Fruit fly (Drosophila melanogaster) whole organism, prepupa: ENCODE measurements around the gene Jwa.

Experiments used
- CG34406 ChIP-seq: fragments of 200-800 bp; sonication (Bioruptor generic); optimal IDR thresholded peaks from 3 replicates; lab custom pipeline; 2016; ENCODE audit warnings: missing biosample characterization, missing genetic modification characterization
- CG8119 ChIP-seq: fragments of 200-800 bp; sonication (Bioruptor generic); IDR thresholded peaks from 3 replicates; pipeline ENCODE4 v1.3.6; 2022; ENCODE audit warnings: missing biosample characterization, missing genetic modification characterization

DNA sequence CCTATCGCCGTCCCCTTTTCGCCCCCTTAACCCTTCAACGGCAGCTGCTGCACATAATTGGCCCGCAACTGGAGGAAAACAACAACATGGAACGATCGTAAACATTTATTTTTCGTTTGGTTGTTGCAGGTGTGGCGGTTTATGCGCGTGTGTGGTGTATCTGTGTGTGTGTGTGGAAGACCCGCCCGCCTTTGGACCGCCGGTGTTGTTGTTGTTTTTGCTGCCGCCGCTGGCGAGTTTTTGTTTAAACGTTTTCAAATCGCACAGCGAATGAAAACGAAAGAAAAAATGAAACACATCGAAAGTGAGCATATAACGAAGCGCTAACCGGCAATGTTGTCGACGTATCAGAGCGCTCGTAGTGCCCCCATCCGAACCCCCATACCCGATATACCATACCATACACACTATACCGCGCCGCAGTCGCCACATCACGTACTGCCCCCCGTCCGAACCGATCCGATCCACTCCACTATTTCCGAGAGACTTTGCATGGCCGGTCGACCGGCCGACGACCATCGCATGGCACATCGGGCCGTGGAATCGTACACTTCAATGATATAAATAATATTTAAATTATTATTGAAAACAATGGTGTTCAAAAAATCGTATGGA lies 30.2 kb upstream of the Jwa start:
- TF ChIP-seq CG8119 (GFP tag; lab: Robert Waterston, UW) (no peak), CG34406 (GFP tag; lab: Kevin White, UChicago) (no peak)
